Fruit fly (Drosophila melanogaster): Measurements from ENCODE around the gene CG17270.

The CG17270 gene

dm6 chr3R:20773174-20773573 lies 45.6 kb downstream of the CG17270 start:
- TF ChIP-seq foxo (GFP tag; optimal IDR thresholded peaks at IDR 0.05), result peak in 1 of 2 experiments; percentile 19
- TF ChIP-seq Hr78 (GFP tag; optimal IDR thresholded peaks at IDR 0.05), result no peak

dm6 chr3R:20772543-20772942 lies 46.2 kb downstream of the CG17270 start, which contains the start of gene Takl1:
Gene Takl1 (minus strand): TSS chr3R:20772601.
- no peak for TF ChIP-seq OdsH (GFP tag; optimal IDR thresholded peaks at IDR 0.05)
- TF ChIP-seq GATAd (GFP tag; optimal IDR thresholded peaks at IDR 0.05), result no peak
- TF ChIP-seq brk (GFP tag; optimal IDR thresholded peaks at IDR 0.05), result no peak
- no peak for TF ChIP-seq h (GFP tag; optimal IDR thresholded peaks at IDR 0.05)
- TF ChIP-seq Rel (GFP tag; optimal IDR thresholded peaks at IDR 0.05), result no peak
- TF ChIP-seq Rel (tag; optimal IDR thresholded peaks at IDR 0.05), result peak; percentile 97

All from whole organism, wandering third instar larva.